Fruit fly (Drosophila melanogaster): Measurements from ENCODE around the gene Wnt4.

Wnt4 gene

DNA sequence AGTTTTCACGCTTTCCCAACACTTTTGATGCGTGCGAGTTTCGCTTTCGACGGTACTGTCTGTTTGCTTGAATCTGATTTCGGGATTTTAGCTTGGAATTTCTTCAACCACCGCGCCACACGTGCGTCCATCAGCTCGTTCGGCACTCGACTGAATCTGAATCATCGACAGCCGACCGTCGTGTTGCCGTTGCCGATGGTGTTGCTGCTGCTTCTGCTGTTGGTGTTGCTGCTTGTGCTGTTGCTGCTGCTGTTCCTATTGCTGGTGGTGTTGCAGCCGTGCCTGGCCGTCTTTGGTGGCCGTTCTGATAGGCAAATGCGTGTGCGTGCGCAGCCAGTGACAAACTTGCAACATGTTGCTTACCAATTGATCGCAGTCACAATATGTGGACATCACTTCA, at the start of gene Wnt4:
Wnt4 (minus strand) TSS at position 155 of the 400 bp plus-strand sequence.
- TF ChIP-seq h (optimal IDR thresholded peaks at IDR 0.05) (no peak), psq (optimal IDR thresholded peaks at IDR 0.05) (no peak), Myc (optimal IDR thresholded peaks at IDR 0.05) (no peak), insv (optimal IDR thresholded peaks at IDR 0.05) (no peak), Sin3A (optimal IDR thresholded peaks at IDR 0.05) (no peak), ttk (optimal IDR thresholded peaks at IDR 0.05) (no peak)

- TF ChIP-seq psq (optimal IDR thresholded peaks at IDR 0.05) (no peak), h (optimal IDR thresholded peaks at IDR 0.05) (no peak), Myc (optimal IDR thresholded peaks at IDR 0.05) (no peak), ttk (optimal IDR thresholded peaks at IDR 0.05) (no peak), insv (optimal IDR thresholded peaks at IDR 0.05) (no peak), Sin3A (optimal IDR thresholded peaks at IDR 0.05) (no peak)
Measured at dm6 chr2L:7326405-7326804, 49.4 kb upstream of the Wnt4 start.

- TF ChIP-seq ttk (optimal IDR thresholded peaks at IDR 0.05) (no peak), psq (optimal IDR thresholded peaks at IDR 0.05) (no peak), insv (optimal IDR thresholded peaks at IDR 0.05) (no peak), Myc (optimal IDR thresholded peaks at IDR 0.05) (no peak), Sin3A (optimal IDR thresholded peaks at IDR 0.05) (no peak), h (optimal IDR thresholded peaks at IDR 0.05) (no peak)
Measured at dm6 chr2L:7323005-7323404, 46.0 kb upstream of the Wnt4 start.

dm6 chr2L:7321110-7321509, 44.1 kb upstream of the Wnt4 start:
- TF ChIP-seq psq (optimal IDR thresholded peaks at IDR 0.05): no peak
- no peak for TF ChIP-seq insv (optimal IDR thresholded peaks at IDR 0.05)
- no peak for TF ChIP-seq Sin3A (optimal IDR thresholded peaks at IDR 0.05)
- no peak for TF ChIP-seq Myc (optimal IDR thresholded peaks at IDR 0.05)
- TF ChIP-seq h (optimal IDR thresholded peaks at IDR 0.05): no peak

dm6 chr2L:7319914-7320313, 42.9 kb upstream of the Wnt4 start:
- TF ChIP-seq psq (optimal IDR thresholded peaks at IDR 0.05) (no peak), h (optimal IDR thresholded peaks at IDR 0.05) (no peak), ttk (optimal IDR thresholded peaks at IDR 0.05) (no peak), Myc (optimal IDR thresholded peaks at IDR 0.05) (no peak), insv (optimal IDR thresholded peaks at IDR 0.05) (no peak), Sin3A (optimal IDR thresholded peaks at IDR 0.05) (no peak)

DNA sequence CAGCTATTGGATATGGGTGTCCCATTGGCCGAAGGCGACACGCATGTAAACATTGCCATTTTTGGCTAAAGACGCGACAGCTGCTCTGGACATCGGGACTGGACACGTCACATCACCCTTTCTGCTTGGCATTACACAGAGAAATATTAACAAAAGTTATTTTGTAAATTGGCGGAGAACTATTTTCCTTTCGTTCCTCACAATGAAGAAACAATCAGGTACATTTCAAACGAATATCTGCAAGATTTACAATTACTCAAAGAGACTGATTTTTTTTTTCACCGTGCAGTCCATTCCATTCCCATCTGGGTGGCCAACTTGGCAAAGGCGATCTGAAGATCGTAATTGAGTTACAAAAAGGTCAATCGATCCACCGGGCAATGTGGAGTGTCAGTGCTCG, 42.4 kb upstream of the Wnt4 start:
- TF ChIP-seq insv (optimal IDR thresholded peaks at IDR 0.05) (no peak), psq (optimal IDR thresholded peaks at IDR 0.05) (no peak), Sin3A (optimal IDR thresholded peaks at IDR 0.05) (no peak), h (optimal IDR thresholded peaks at IDR 0.05) (no peak), ttk (optimal IDR thresholded peaks at IDR 0.05) (no peak), Myc (optimal IDR thresholded peaks at IDR 0.05) (no peak)

DNA sequence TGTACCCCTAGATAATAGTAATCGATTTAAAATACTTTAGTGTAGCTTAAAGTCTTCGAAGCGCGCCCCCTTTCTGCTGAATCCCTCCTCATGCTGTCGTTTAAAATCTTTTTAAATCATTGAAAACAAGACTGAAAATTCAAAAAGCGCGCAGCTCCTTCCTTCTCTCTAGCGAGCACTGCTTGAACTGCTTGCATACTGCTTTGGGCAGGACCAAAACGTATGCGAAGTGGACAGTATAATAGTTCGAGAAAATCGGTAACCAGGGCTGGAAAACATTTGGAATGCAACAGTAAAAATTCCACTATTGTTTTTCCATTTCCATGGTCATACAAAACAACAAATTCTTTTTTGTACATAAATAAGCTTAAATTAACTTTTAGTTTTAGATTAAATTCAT, 38.6 kb upstream of the Wnt4 start:
- TF ChIP-seq Sin3A (optimal IDR thresholded peaks at IDR 0.05): no peak

- TF ChIP-seq insv (optimal IDR thresholded peaks at IDR 0.05): no peak
- no peak for TF ChIP-seq Sin3A (optimal IDR thresholded peaks at IDR 0.05)
- TF ChIP-seq Myc (optimal IDR thresholded peaks at IDR 0.05): no peak
- TF ChIP-seq psq (optimal IDR thresholded peaks at IDR 0.05): no peak
- TF ChIP-seq ttk (optimal IDR thresholded peaks at IDR 0.05): no peak
- TF ChIP-seq h (optimal IDR thresholded peaks at IDR 0.05): no peak
Measured at dm6 chr2L:7313233-7313858, 36.4 kb upstream of the Wnt4 start.

DNA sequence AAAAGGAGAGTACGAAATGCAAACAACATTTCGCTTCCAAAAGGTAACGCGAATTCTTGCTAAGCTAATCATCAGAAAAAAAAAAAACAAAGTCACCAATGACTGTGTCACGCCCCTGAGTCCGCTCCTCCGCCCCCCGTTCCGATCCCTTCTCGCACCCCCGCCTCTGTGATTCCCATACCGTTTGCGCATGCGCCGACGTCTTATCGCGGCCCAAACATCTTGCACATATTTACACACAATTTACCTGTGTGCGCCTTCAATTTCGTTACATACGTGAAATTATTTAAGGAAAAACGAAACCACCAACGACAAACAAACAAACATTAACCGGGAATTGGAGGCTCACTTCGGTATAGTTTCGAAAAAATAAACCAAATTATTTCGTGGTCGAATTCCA, 34.5 kb upstream of the Wnt4 start:
- TF ChIP-seq Myc (optimal IDR thresholded peaks at IDR 0.05): no peak
- TF ChIP-seq psq (optimal IDR thresholded peaks at IDR 0.05): no peak
- TF ChIP-seq h (optimal IDR thresholded peaks at IDR 0.05): no peak
- TF ChIP-seq ttk (optimal IDR thresholded peaks at IDR 0.05): no peak
- TF ChIP-seq insv (optimal IDR thresholded peaks at IDR 0.05): no peak
- no peak for TF ChIP-seq Sin3A (optimal IDR thresholded peaks at IDR 0.05)

- TF ChIP-seq insv (optimal IDR thresholded peaks at IDR 0.05) (no peak), h (optimal IDR thresholded peaks at IDR 0.05) (no peak), Myc (optimal IDR thresholded peaks at IDR 0.05) (no peak), ttk (optimal IDR thresholded peaks at IDR 0.05) (no peak), Sin3A (optimal IDR thresholded peaks at IDR 0.05) (no peak)
Measured at dm6 chr2L:7306782-7307181, 29.8 kb upstream of the Wnt4 start, which contains the start of gene wg. TSS of gene wg (plus strand) at chr2L:7307159.

DNA sequence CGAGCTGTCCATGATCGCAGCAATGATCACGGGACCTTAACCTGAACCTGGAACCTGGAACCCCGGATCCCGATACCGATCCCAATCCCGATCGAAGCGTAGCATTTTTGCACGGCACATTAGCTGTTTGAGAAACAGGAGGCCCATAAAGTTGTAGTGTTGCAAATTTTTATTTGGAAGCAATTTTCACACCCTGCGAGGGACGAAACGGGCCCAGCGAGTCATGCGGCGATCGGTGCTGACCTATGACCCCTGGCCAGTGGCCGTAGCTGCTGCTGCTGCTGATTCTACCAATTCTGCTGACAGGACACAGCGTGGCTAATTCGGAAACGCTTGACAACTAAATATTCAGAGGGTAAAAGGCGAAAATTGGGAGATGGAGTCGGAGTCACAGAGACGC, 27.4 kb upstream of the Wnt4 start:
- TF ChIP-seq ttk (optimal IDR thresholded peaks at IDR 0.05) (no peak), Sin3A (optimal IDR thresholded peaks at IDR 0.05) (no peak), insv (optimal IDR thresholded peaks at IDR 0.05) (no peak), h (optimal IDR thresholded peaks at IDR 0.05) (no peak), Myc (optimal IDR thresholded peaks at IDR 0.05) (no peak), psq (optimal IDR thresholded peaks at IDR 0.05) (no peak)

- TF ChIP-seq Sin3A (optimal IDR thresholded peaks at IDR 0.05): no peak
- TF ChIP-seq psq (optimal IDR thresholded peaks at IDR 0.05): no peak
- no peak for TF ChIP-seq h (optimal IDR thresholded peaks at IDR 0.05)
- no peak for TF ChIP-seq Myc (optimal IDR thresholded peaks at IDR 0.05)
- no peak for TF ChIP-seq insv (optimal IDR thresholded peaks at IDR 0.05)
- no peak for TF ChIP-seq ttk (optimal IDR thresholded peaks at IDR 0.05)
Measured at dm6 chr2L:7303256-7303655, 26.3 kb upstream of the Wnt4 start.

- TF ChIP-seq Myc (optimal IDR thresholded peaks at IDR 0.05) (no peak), psq (optimal IDR thresholded peaks at IDR 0.05) (no peak), h (optimal IDR thresholded peaks at IDR 0.05) (no peak), insv (optimal IDR thresholded peaks at IDR 0.05) (no peak)
Measured at dm6 chr2L:7302727-7303126, 25.8 kb upstream of the Wnt4 start.

Data from Kc167 (cell line).